Worm (Caenorhabditis elegans): Measurements from ENCODE around the gene F40F8.12.

F40F8.12 gene

DNA sequence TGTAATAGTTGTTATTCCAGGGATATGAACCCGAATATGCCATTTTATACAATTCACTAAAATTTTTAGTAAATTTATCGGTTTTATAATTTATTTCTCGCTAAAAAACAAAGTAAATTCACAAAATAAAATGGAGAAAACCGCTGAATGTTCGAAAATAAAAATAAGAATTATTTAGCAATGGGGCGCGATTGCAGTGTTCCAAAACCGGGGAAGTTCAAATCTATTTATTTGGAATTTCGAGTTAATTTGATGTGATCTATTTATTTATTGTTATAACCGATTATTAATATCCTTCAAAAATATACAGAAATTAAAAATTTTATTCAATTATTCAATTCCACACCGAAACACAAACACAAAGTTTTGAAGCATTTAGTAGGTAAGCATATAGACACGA, 2.9 kb downstream of the F40F8.12 start, which contains the start of gene F40F8.11:
TSS of gene F40F8.11 (minus strand) at position 49 of the 400 bp plus-strand sequence.
- peak in 1 of 3 experiments; percentile 59 for TF ChIP-seq lin-35 (GFP tag; optimal IDR thresholded peaks at IDR 0.05)
- no peak for TF ChIP-seq F33H1.4 (GFP tag; IDR thresholded peaks at IDR 0.05)
- no peak for TF ChIP-seq ceh-27 (GFP tag; optimal IDR thresholded peaks at IDR 0.05)
- no peak for TF ChIP-seq pha-4 (tag; optimal IDR thresholded peaks at IDR 0.05)
- TF ChIP-seq efl-1 (GFP tag; optimal IDR thresholded peaks at IDR 0.05) = peak; percentile 65
- no peak for TF ChIP-seq tbx-9 (tag; optimal IDR thresholded peaks at IDR 0.05; ENCODE audit: borderline replicate concordance)
- TF ChIP-seq B0019.2 (GFP tag; conservative IDR thresholded peaks at IDR 0.05) = no peak
- no peak for TF ChIP-seq hrde-1 (tag; optimal IDR thresholded peaks at IDR 0.05; ENCODE audit: borderline replicate concordance)
- TF ChIP-seq lir-1 (GFP tag; conservative IDR thresholded peaks at IDR 0.05) = no peak
- no peak for TF ChIP-seq him-1 (tag; optimal IDR thresholded peaks at IDR 0.05)
- TF ChIP-seq mel-28 (tag; optimal IDR thresholded peaks at IDR 0.05; ENCODE audit: borderline replicate concordance) = no peak
- TF ChIP-seq C06A6.2 (GFP tag; conservative IDR thresholded peaks at IDR 0.05) = no peak
- TF ChIP-seq Y67H2A.10 (GFP tag; conservative IDR thresholded peaks at IDR 0.05) = no peak
- peak; percentile 55 for TF ChIP-seq lin-54 (GFP tag; optimal IDR thresholded peaks at IDR 0.05)
- TF ChIP-seq dpl-1 (GFP tag; optimal IDR thresholded peaks at IDR 0.05) = no peak
- TF ChIP-seq madf-8 (GFP tag; conservative IDR thresholded peaks at IDR 0.05) = no peak
- peak; percentile 82 for TF ChIP-seq mcd-1 (GFP tag; IDR thresholded peaks at IDR 0.05)
- no peak for TF ChIP-seq ztf-22 (GFP tag; optimal IDR thresholded peaks at IDR 0.05)
- no peak for TF ChIP-seq snpc-3.4 (tag; optimal IDR thresholded peaks at IDR 0.05)
- no peak for TF ChIP-seq tlf-1 (GFP tag; optimal IDR thresholded peaks at IDR 0.05)
- TF ChIP-seq F23B12.7 (tag; optimal IDR thresholded peaks at IDR 0.05; ENCODE audit: insufficient read depth) = no peak
- TF ChIP-seq ztf-6 (GFP tag; IDR thresholded peaks at IDR 0.05) = no peak
- TF ChIP-seq atf-7 (tag; optimal IDR thresholded peaks at IDR 0.05) = no peak

DNA sequence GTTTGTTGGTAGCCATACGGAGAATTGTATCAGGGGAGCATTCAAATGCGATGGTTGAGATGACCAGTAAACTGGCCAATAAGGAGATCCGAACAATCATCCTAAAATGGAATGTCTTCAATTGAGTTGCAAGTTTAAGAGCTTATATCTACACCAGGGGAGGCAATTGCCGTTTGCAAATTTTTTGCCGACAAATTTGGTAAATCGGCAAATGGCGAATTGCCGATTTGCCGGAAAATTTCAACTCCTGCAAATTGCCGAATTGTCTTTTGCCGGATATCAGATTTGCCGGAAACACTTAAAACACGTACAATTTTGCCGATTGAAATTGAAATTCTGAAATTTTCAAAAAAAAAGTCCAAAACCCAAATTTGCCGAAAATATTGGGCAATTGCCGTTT, 5.2 kb downstream of the F40F8.12 start, which contains the start of gene F40F8.5:
TSS of gene F40F8.5 (minus strand) at position 101 of the 400 bp plus-strand sequence.
- TF ChIP-seq hmg-1.2 (GFP tag; IDR thresholded peaks at IDR 0.05) = no peak
- TF ChIP-seq efl-1 (GFP tag; optimal IDR thresholded peaks at IDR 0.05) = no peak
- no peak for TF ChIP-seq hmg-20 (GFP tag; IDR thresholded peaks at IDR 0.05)
- no peak for TF ChIP-seq ZK185.1 (tag; optimal IDR thresholded peaks at IDR 0.05; ENCODE audit: poor library complexity, severe bottlenecking)
- TF ChIP-seq ztf-25 (GFP tag; IDR thresholded peaks at IDR 0.05) = no peak
- TF ChIP-seq unc-62 (GFP tag; optimal IDR thresholded peaks at IDR 0.05) = no peak
- TF ChIP-seq atf-7 (tag; optimal IDR thresholded peaks at IDR 0.05) = no peak
- TF ChIP-seq lag-1 (GFP tag; IDR thresholded peaks at IDR 0.05) = no peak
- TF ChIP-seq xnd-1 (tag; optimal IDR thresholded peaks at IDR 0.05) = no peak
- TF ChIP-seq ztf-3 (GFP tag; optimal IDR thresholded peaks at IDR 0.05) = no peak
- TF ChIP-seq T26A5.8 (tag; optimal IDR thresholded peaks at IDR 0.05) = no peak
- TF ChIP-seq F22D6.2 (tag; optimal IDR thresholded peaks at IDR 0.05) = no peak
- no peak for TF ChIP-seq F10E7.11 (tag; optimal IDR thresholded peaks at IDR 0.05)
- TF ChIP-seq pbrm-1 (GFP tag; IDR thresholded peaks at IDR 0.05) = no peak

DNA sequence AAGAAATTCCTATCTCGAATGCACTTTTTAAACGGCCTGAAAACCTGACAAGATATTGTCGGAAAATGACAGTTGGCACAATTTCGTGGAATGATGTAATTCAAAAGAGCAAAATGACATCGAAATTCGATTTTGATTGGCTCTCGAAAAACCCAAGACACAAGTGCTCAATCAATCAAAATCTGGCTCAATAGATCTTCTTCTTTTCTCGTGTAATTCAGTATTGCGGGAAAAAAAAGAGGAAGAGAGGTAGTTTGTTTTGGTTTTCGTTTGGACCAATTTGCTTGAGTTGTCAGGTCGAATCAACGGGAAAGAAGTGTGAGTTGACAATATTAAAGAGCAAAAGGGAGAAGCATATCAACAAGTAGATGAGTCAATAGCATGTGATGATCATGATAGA, 6.2 kb downstream of the F40F8.12 start:
- TF ChIP-seq ceh-100 (GFP tag; IDR thresholded peaks at IDR 0.05) = no peak
- TF ChIP-seq nhr-80 (tag; optimal IDR thresholded peaks at IDR 0.05) = peak; percentile 18
